Worm (Caenorhabditis elegans): ENCODE data around the gene K07C5.13.
A peak's percentile ranks its signal among the peaks of the same experiment; 100 is the strongest.

K07C5.13 gene

DNA sequence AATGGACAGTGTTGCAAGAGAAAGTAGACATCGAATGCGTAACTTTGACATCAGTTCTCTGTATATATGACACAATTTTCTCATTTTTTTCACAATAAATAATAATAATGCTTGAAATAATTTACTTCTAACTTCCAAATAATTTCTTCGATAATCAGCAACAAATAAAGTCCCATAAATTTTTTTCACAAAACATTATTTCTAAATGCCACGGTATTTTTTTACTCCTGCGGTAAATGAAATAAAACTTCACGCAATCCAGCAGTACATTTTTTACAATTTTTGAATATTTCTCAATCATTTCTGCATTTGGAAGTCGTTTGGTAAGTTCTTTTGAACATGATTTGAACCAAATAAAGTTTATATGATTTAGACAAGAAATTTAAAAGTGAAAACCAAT, 42.1 kb downstream of the K07C5.13 start, which contains the start of gene spe-10:
spe-10 (plus strand) TSS at position 301 of the 400 bp plus-strand sequence.
- no peak for TF ChIP-seq Y55F3AM.14 (GFP tag; optimal IDR thresholded peaks at IDR 0.05)
- TF ChIP-seq ztf-11 (tag; optimal IDR thresholded peaks at IDR 0.05), result no peak
- TF ChIP-seq lin-11 (tag; optimal IDR thresholded peaks at IDR 0.05), result no peak
- no peak for TF ChIP-seq snpc-4 (tag; optimal IDR thresholded peaks at IDR 0.05)
- no peak for TF ChIP-seq mbf-1 (tag; optimal IDR thresholded peaks at IDR 0.05)
- TF ChIP-seq mab-5 (tag; optimal IDR thresholded peaks at IDR 0.05), result no peak
- TF ChIP-seq nhr-12 (tag; optimal IDR thresholded peaks at IDR 0.05), result no peak

DNA sequence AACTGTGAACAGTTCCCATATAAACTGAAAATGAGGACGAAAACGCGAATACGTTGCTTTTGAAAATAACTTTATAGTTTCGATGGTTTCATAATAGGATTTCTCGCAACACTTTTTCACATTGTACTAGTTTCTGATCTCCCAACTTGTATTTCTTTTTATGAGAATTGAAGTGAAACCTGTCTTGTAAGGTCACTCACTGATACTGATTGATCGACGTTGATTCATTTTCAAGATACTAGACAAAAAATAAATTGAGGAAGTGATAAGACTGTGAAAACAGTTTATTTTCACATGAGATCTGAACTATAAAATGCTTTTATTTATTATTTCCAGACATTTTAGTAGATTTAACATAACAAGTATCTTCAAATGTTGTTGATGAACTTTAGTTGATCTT, 45.6 kb downstream of the K07C5.13 start:
- no peak for TF ChIP-seq peb-1 (tag; optimal IDR thresholded peaks at IDR 0.05)
- TF ChIP-seq lsy-2 (tag; optimal IDR thresholded peaks at IDR 0.05), result no peak
- no peak for TF ChIP-seq nhr-25 (tag; optimal IDR thresholded peaks at IDR 0.05)
- no peak for TF ChIP-seq sma-3 (GFP tag; optimal IDR thresholded peaks at IDR 0.05)
- no peak for TF ChIP-seq mab-5 (tag; optimal IDR thresholded peaks at IDR 0.05)
- no peak for TF ChIP-seq dmd-4 (tag; optimal IDR thresholded peaks at IDR 0.05)
- TF ChIP-seq unc-62 (GFP tag; optimal IDR thresholded peaks at IDR 0.05), result no peak

DNA sequence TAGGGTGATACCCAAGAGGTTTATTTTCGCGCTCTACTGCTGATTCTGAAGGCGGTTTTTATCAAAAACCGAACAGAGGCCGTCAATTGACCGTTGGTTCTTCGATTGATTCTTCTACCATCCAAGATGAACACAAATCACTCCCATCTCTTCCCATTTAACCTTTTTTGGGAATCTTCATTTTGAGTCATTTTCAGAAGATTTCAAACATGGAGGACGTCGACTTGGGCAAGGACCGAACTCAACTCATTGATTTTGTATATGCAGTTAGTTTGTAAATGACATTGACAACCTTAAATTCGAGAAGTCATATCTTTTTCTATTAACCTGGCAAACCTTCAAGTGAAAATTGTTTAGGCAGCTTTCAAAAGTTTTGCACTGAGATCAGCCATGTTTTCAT, 46.5 kb downstream of the K07C5.13 start, which contains the start of gene AC3.5:
AC3.5 (plus strand) TSS at position 210 of the 400 bp plus-strand sequence.
- TF ChIP-seq ztf-1 (GFP tag; conservative IDR thresholded peaks at IDR 0.05), result no peak
- no peak for TF ChIP-seq lin-13 (GFP tag; optimal IDR thresholded peaks at IDR 0.05)
- TF ChIP-seq ZK546.5 (tag; optimal IDR thresholded peaks at IDR 0.05), result no peak
- TF ChIP-seq fos-1 (tag; optimal IDR thresholded peaks at IDR 0.05), result peak; percentile 8
- TF ChIP-seq nhr-21 (tag; optimal IDR thresholded peaks at IDR 0.05), result peak; percentile 13
- no peak for TF ChIP-seq nhr-25 (tag; optimal IDR thresholded peaks at IDR 0.05)
